Worm (Caenorhabditis elegans) whole organism, L4/young adult: ENCODE data around the gene cya-2.

Experiments
- W03F9.2 ChIP-seq: fragments of 150-350 bp; optimal IDR thresholded peaks from 2 replicates; lab custom pipeline; 2014; ENCODE audit warnings: missing biosample characterization, missing genetic modification characterization
- dao-5 ChIP-seq: sonication (generic microtip); optimal IDR thresholded peaks from 2 replicates; lab custom pipeline; 2016; ENCODE audit warnings: missing genotype, missing genetic modification characterization, moderate library complexity, missing compliant biosample characterization
- him-1 ChIP-seq: sonication (generic microtip); optimal IDR thresholded peaks from 2 replicates; lab custom pipeline; 2016; ENCODE audit warnings: missing genotype, missing genetic modification reagents, missing genetic modification characterization, missing compliant biosample characterization

- TF ChIP-seq him-1 (tag; lab: Kevin White, UChicago) (no peak), W03F9.2 (no peak), dao-5 (tag; lab: Kevin White, UChicago) (no peak)
Measured at ce11 chrII:1996237-1996636, 27.2 kb downstream of the cya-2 start, which contains the start of gene math-20.
